Worm (Caenorhabditis elegans) whole organism, L4 larva: ENCODE data around the gene ule-5.
A peak's percentile ranks its signal among the peaks of the same experiment; 100 is the strongest.

Source experiments
- D1046.2 ChIP-seq: fragments of 200-800 bp; sonication (Bioruptor generic); IDR thresholded peaks from 2 replicates; pipeline ENCODE4 v1.3.6; 2022; ENCODE audit warnings: missing genetic modification characterization, missing compliant biosample characterization
- ZK546.5 ChIP-seq, 2 experiments: sonication (generic microtip); optimal IDR thresholded peaks; 2 replicates each; lab custom pipeline; 2017; ENCODE audit warnings: missing biosample characterization in 2 of 2, missing genetic modification characterization in 2 of 2
- ceh-28 ChIP-seq: fragments of 150-350 bp; optimal IDR thresholded peaks from 2 replicates; lab custom pipeline; 2014; ENCODE audit warnings: missing biosample characterization, missing genetic modification reagents, missing genetic modification characterization
- ceh-82 ChIP-seq: sonication (generic microtip); optimal IDR thresholded peaks from 2 replicates; lab custom pipeline; 2017; ENCODE audit warnings: missing biosample characterization, missing genetic modification characterization
- egl-27 ChIP-seq: sonication (generic microtip); optimal IDR thresholded peaks from 3 replicates; lab custom pipeline; 2017; ENCODE audit warnings: missing biosample characterization, missing genetic modification reagents, missing genetic modification characterization
- egl-43 ChIP-seq: fragments of 200-800 bp; sonication (Bioruptor generic); IDR thresholded peaks from 2 replicates; pipeline ENCODE4 v1.3.6; 2022; ENCODE audit warnings: missing genetic modification reagents, missing genetic modification characterization, missing compliant biosample characterization
- lsy-2 ChIP-seq, 2 experiments: fragments of 150-350 bp in 1 of 2; sonication (generic microtip) in 1 of 2; optimal IDR thresholded peaks; 2 replicates each; lab custom pipeline; 2014 to 2017; ENCODE audit warnings: missing biosample characterization in 2 of 2, missing genetic modification characterization in 2 of 2
- madf-5 ChIP-seq, 2 experiments: fragments of 200-800 bp; sonication (Bioruptor generic); IDR thresholded peaks; 2 replicates each; pipeline ENCODE4 v1.3.6; 2022; ENCODE audit warnings: missing compliant biosample characterization in 2 of 2, missing genetic modification characterization in 2 of 2
- mdl-1 ChIP-seq, 2 experiments: fragments of 150-350 bp in 1 of 2; sonication (generic microtip) in 1 of 2; optimal IDR thresholded peaks; 2 replicates each; lab custom pipeline; 2014 to 2017; ENCODE audit warnings: missing biosample characterization in 2 of 2, missing genetic modification characterization in 2 of 2
- mep-1 ChIP-seq: fragments of 150-350 bp; sonication (generic microtip); optimal IDR thresholded peaks from 3 replicates; lab custom pipeline; 2014; ENCODE audit warnings: missing biosample characterization, missing genetic modification characterization
- mes-2 ChIP-seq: sonication (generic microtip); optimal IDR thresholded peaks from 2 replicates; lab custom pipeline; 2016; ENCODE audit warnings: missing genotype, mild to moderate bottlenecking, missing genetic modification characterization, missing compliant biosample characterization; ENCODE audit not compliant: poor library complexity, severe bottlenecking
- mxl-3 ChIP-seq: fragments of 200-800 bp; sonication (Bioruptor generic); optimal IDR thresholded peaks from 2 replicates; lab custom pipeline; 2018; ENCODE audit warnings: mild to moderate bottlenecking, missing genetic modification characterization, missing compliant biosample characterization
- pqm-1 ChIP-seq: sonication (generic microtip); optimal IDR thresholded peaks from 2 replicates; lab custom pipeline; 2017; ENCODE audit warnings: missing biosample characterization, missing genetic modification characterization
- ztf-7 ChIP-seq: fragments of 150-350 bp; optimal IDR thresholded peaks from 2 replicates; lab custom pipeline; 2014; ENCODE audit warnings: missing biosample characterization, missing genetic modification characterization

ce11 chrX:11872210-11872609 is 10.7 kb upstream of the ule-5 start:
- TF ChIP-seq ZK546.5 (tag; optimal IDR thresholded peaks at IDR 0.05; lab: Kevin White, UChicago) (no peak), egl-43 (no peak; the same call in none of the 2 replicates), pqm-1 (tag; lab: Kevin White, UChicago) (no peak), madf-5 (GFP tag; IDR thresholded peaks at IDR 0.05; lab: Robert Waterston, UW) (peak in 1 of 2 experiments; percentile 80; a peak in 1 of 4 replicates), ztf-7 (tag; lab: Kevin White, UChicago) (no peak), mxl-3 (peak; percentile 31), egl-27 (no peak), mes-2 (tag; lab: Kevin White, UChicago) (no peak), mdl-1 (tag; optimal IDR thresholded peaks at IDR 0.05; lab: Kevin White, UChicago) (no peak), ceh-28 (no peak), mep-1 (tag; lab: Kevin White, UChicago) (no peak), lsy-2 (tag; optimal IDR thresholded peaks at IDR 0.05; lab: Kevin White, UChicago) (no peak), D1046.2 (GFP tag; lab: Robert Waterston, UW) (no peak), ceh-82 (tag; lab: Kevin White, UChicago) (no peak)
